Fruit fly (Drosophila melanogaster): ENCODE measurements around the gene CG42394.
A peak's percentile ranks its signal among the peaks of the same experiment; 100 is the strongest.

Gene CG42394

dm6 chr3R:10886462-10887315 is 37.1 kb downstream of the CG42394 start (continued):
- TF ChIP-seq CG6272 (GFP tag; IDR thresholded peaks at IDR 0.05) = peak; percentile 82
- no peak for TF ChIP-seq ash1 (GFP tag; optimal IDR thresholded peaks at IDR 0.05)
- no peak for TF ChIP-seq fru (optimal IDR thresholded peaks at IDR 0.05)
- peak; percentile 93 for TF ChIP-seq CG31441 (GFP tag; IDR thresholded peaks at IDR 0.05)
- no peak for TF ChIP-seq CG17912 (GFP tag; optimal IDR thresholded peaks at IDR 0.05)
- TF ChIP-seq CG13424 (tag; optimal IDR thresholded peaks at IDR 0.05) = peak; percentile 94
- peak; percentile 77; the same call in 1 of the 2 replicates for TF ChIP-seq klu (GFP tag; IDR thresholded peaks at IDR 0.05)
- TF ChIP-seq Ets65A (GFP tag) = peak; percentile 44
- TF ChIP-seq CG18011 (GFP tag; optimal IDR thresholded peaks at IDR 0.05) = peak; percentile 74
- peak; percentile 85 for TF ChIP-seq CG32772 (GFP tag; IDR thresholded peaks at IDR 0.05)
- peak; percentile 56 for TF ChIP-seq zen (tag; optimal IDR thresholded peaks at IDR 0.05)
- peak; percentile 67 for TF ChIP-seq pb (GFP tag; optimal IDR thresholded peaks at IDR 0.05)
- peak; percentile 92 for TF ChIP-seq CG4328 (GFP tag; optimal IDR thresholded peaks at IDR 0.05)
- peak; percentile 57 for TF ChIP-seq CG8359 (GFP tag; optimal IDR thresholded peaks at IDR 0.05; ENCODE audit: borderline replicate concordance)
- peak; percentile 77 for TF ChIP-seq Dad (GFP tag; optimal IDR thresholded peaks at IDR 0.05)
- peak; percentile 76 for TF ChIP-seq CG14710 (tag; optimal IDR thresholded peaks at IDR 0.05)
- peak; percentile 27 for TF ChIP-seq CG9797 (GFP tag; optimal IDR thresholded peaks at IDR 0.05)
- peak; percentile 85 for TF ChIP-seq onecut (GFP tag; IDR thresholded peaks at IDR 0.05)
- peak; percentile 98 for TF ChIP-seq CG12769 (tag; optimal IDR thresholded peaks at IDR 0.05)
- peak; percentile 87 for TF ChIP-seq CG12744 (GFP tag; optimal IDR thresholded peaks at IDR 0.05)
- TF ChIP-seq so (GFP tag; IDR thresholded peaks at IDR 0.05) = peak; percentile 88; the same call in 2 of the 3 replicates
- peak; percentile 95 for TF ChIP-seq PHDP (tag; optimal IDR thresholded peaks at IDR 0.05)
- peak; percentile 91 for TF ChIP-seq cwo (GFP tag; optimal IDR thresholded peaks at IDR 0.05)
- TF ChIP-seq cg (GFP tag; optimal IDR thresholded peaks at IDR 0.05) = peak; percentile 93
- peak; percentile 81 for TF ChIP-seq Asciz (GFP tag; optimal IDR thresholded peaks at IDR 0.05)
- TF ChIP-seq abd-A (tag; optimal IDR thresholded peaks at IDR 0.05) = peak; percentile 86
- no peak for TF ChIP-seq sc (optimal IDR thresholded peaks at IDR 0.05)
- TF ChIP-seq sc (GFP tag; optimal IDR thresholded peaks at IDR 0.05) = peak; percentile 75
- no peak for TF ChIP-seq HLH4C (GFP tag; IDR thresholded peaks at IDR 0.05; ENCODE audit: partially characterized antibody)
- peak; percentile 97 for TF ChIP-seq Med (GFP tag)
- TF ChIP-seq CG31365 (tag; optimal IDR thresholded peaks at IDR 0.05) = peak; percentile 12
- peak; percentile 88 for TF ChIP-seq CG8924 (tag; optimal IDR thresholded peaks at IDR 0.05)
- no peak for TF ChIP-seq Opbp (GFP tag; IDR thresholded peaks at IDR 0.05; ENCODE audit: partially characterized antibody)
- TF ChIP-seq Dip2 (GFP tag; IDR thresholded peaks at IDR 0.05) = no peak
- peak; percentile 85 for TF ChIP-seq ewg (GFP tag; optimal IDR thresholded peaks at IDR 0.05)
- peak; percentile 58 for TF ChIP-seq Ravus (GFP tag; IDR thresholded peaks at IDR 0.05)
- TF ChIP-seq run (tag; optimal IDR thresholded peaks at IDR 0.05) = peak; percentile 90
- TF ChIP-seq NK7.1 (GFP tag; optimal IDR thresholded peaks at IDR 0.05) = peak; percentile 74
- TF ChIP-seq eyg (GFP tag; optimal IDR thresholded peaks at IDR 0.05) = peak; percentile 79
- TF ChIP-seq Sox102F (GFP tag; optimal IDR thresholded peaks at IDR 0.05) = peak; percentile 89
- peak; percentile 89 for TF ChIP-seq CG9727 (GFP tag; optimal IDR thresholded peaks at IDR 0.05)
- peak; percentile 95 for TF ChIP-seq CoRest (tag; optimal IDR thresholded peaks at IDR 0.05)
- peak; percentile 95 for TF ChIP-seq CG10543 (GFP tag; optimal IDR thresholded peaks at IDR 0.05)
- TF ChIP-seq tup (GFP tag; optimal IDR thresholded peaks at IDR 0.05) = peak; percentile 69
- TF ChIP-seq CG8478 (optimal IDR thresholded peaks at IDR 0.05) = no peak
- TF ChIP-seq CG18262 (tag; optimal IDR thresholded peaks at IDR 0.05) = peak; percentile 85
- no peak for TF ChIP-seq hbn (GFP tag; IDR thresholded peaks at IDR 0.05; ENCODE audit: partially characterized antibody)
- peak; percentile 87 for TF ChIP-seq ATbp (GFP tag; optimal IDR thresholded peaks at IDR 0.05)
- peak; percentile 55 for TF ChIP-seq CG4854 (GFP tag; optimal IDR thresholded peaks at IDR 0.05)

Data from whole organism, embryonic.